Fruit fly (Drosophila melanogaster) whole organism, pupa: ENCODE data around the gene Mul1.

Experiments
- CG10348 ChIP-seq: fragments of 200-800 bp; sonication (Bioruptor generic); IDR thresholded peaks from 2 replicates; pipeline ENCODE4 v1.3.6; 2022; ENCODE audit warnings: missing biosample characterization, missing genetic modification characterization
- CG12605 ChIP-seq: fragments of 200-800 bp; sonication (Bioruptor generic); IDR thresholded peaks from 2 replicates; pipeline ENCODE4 v1.3.6; 2022; ENCODE audit warnings: missing biosample characterization, missing genetic modification characterization
- CG14655 ChIP-seq: fragments of 200-800 bp; sonication (Bioruptor generic); optimal IDR thresholded peaks from 3 replicates; lab custom pipeline; 2017; ENCODE audit warnings: mild to moderate bottlenecking, missing biosample characterization, missing genetic modification reagents, missing genetic modification characterization
- CG34367 ChIP-seq: fragments of 200-800 bp; sonication (Bioruptor generic); optimal IDR thresholded peaks from 2 replicates; lab custom pipeline; 2018; ENCODE audit warnings: missing biosample characterization, mild to moderate bottlenecking, missing genetic modification characterization
- CG9948 ChIP-seq: fragments of 200-800 bp; sonication (Bioruptor generic); optimal IDR thresholded peaks from 2 replicates; lab custom pipeline; 2018; ENCODE audit warnings: missing biosample characterization, mild to moderate bottlenecking, missing genetic modification characterization, moderate library complexity
- D1 ChIP-seq: fragments of 200-800 bp; sonication (Bioruptor generic); optimal IDR thresholded peaks from 2 replicates; lab custom pipeline; 2018; ENCODE audit warnings: missing biosample characterization, mild to moderate bottlenecking, missing genetic modification characterization, moderate library complexity
- EcR ChIP-seq: fragments of 200-800 bp; sonication (Bioruptor generic); optimal IDR thresholded peaks from 3 replicates; lab custom pipeline; 2019; ENCODE audit warnings: missing biosample characterization, missing genetic modification characterization, mild to moderate bottlenecking, moderate library complexity, missing genetic modification reagents
- Ets98B ChIP-seq: fragments of 200-800 bp; sonication (Bioruptor generic); IDR thresholded peaks from 2 replicates; pipeline ENCODE4 v1.3.6; 2022; ENCODE audit warnings: missing biosample characterization, missing genetic modification characterization
- Pif1B ChIP-seq: fragments of 200-800 bp; sonication (Bioruptor generic); optimal IDR thresholded peaks from 3 replicates; lab custom pipeline; 2016; ENCODE audit warnings: missing biosample characterization, missing genetic modification characterization
- Snoo ChIP-seq: fragments of 200-800 bp; sonication (Bioruptor generic); optimal IDR thresholded peaks from 3 replicates; lab custom pipeline; 2017; ENCODE audit warnings: missing biosample characterization, mild to moderate bottlenecking, missing genetic modification characterization, inconsistent platforms
- fd96Ca ChIP-seq: fragments of 200-800 bp; sonication (Bioruptor generic); IDR thresholded peaks from 3 replicates; pipeline ENCODE4 v1.3.6; 2022; ENCODE audit warnings: missing biosample characterization, missing genetic modification characterization
- gl ChIP-seq: fragments of 200-800 bp; sonication (Bioruptor generic); optimal IDR thresholded peaks from 2 replicates; lab custom pipeline; 2018; ENCODE audit warnings: missing biosample characterization, mild to moderate bottlenecking, missing genetic modification characterization

DNA sequence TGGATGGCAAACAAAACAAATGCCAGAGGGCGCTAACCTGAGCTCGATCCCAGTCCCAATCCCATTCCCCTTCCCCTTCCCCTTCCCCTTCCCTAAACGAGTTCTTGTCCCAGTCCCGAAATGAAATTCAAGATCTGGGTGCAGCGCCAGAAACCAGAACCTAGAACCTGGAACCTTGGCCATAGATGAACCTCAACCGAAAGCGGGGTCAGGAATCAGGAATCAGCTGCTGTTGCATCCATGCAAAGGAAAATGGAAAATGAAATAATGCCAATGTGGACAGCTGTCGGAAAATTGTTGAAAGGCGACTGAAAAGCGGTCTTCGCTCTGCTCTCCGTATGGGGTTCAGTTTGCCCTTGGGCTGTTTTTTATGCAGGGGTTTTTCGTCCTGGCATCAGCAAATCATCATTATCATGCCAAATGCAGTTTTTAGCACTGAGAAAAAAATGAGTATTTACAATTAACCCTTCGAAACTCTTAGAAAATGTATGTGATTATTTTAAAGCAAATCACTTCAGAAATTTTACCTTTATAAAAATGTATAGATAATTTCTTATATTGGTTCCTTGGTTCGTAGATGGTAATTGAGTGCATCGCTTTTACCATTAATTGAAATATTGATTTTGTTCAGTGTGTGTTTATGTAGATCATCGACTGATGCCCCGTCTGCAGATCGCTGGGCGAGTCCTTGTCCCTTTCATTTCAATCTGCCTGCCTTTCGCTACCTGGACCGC, 43.5 kb upstream of the Mul1 start:
- TF ChIP-seq CG14655 (GFP tag; lab: Kevin White, UChicago) (no peak), Pif1B (GFP tag; lab: Kevin White, UChicago) (no peak), D1 (tag; lab: Kevin White, UChicago) (no peak), Ets98B (GFP tag; lab: Robert Waterston, UW) (no peak), CG34367 (tag; lab: Kevin White, UChicago) (no peak), gl (tag; lab: Kevin White, UChicago) (no peak), EcR (GFP tag; lab: Kevin White, UChicago) (no peak), fd96Ca (GFP tag; lab: Robert Waterston, UW) (no peak), CG12605 (GFP tag; lab: Robert Waterston, UW) (no peak), Snoo (tag; lab: Kevin White, UChicago) (no peak), CG9948 (no peak), CG10348 (GFP tag; lab: Robert Waterston, UW) (no peak)
